Worm (Caenorhabditis elegans): Measurements from ENCODE around the gene ZC395.4.

Gene ZC395.4

DNA sequence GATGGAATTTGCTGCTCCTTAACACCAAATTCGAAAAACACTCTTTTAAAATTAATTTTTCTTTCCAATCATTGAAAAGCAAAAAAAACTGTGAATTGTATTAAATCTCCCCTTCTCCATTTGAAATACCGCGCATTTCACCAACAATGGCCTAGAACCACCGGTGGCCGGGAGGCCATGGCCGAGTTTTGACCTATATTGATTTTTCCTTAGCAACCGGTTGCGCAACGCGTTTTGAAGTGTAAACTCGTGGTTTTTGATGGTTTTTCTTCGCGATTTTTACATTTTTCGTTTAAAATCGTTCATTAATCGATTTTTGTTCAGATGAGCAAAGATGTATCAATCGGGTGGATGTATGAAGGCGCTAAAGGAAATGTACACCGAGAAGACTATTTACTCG is 38.4 kb downstream of the ZC395.4 start, which contains the start of gene mog-3 (continued):
- no peak for TF ChIP-seq skn-1 (tag; optimal IDR thresholded peaks at IDR 0.05)
- no peak for TF ChIP-seq Y48G9A.11 (GFP tag; IDR thresholded peaks at IDR 0.05)
- TF ChIP-seq Y5F2A.4 (GFP tag; optimal IDR thresholded peaks at IDR 0.05): no peak
- TF ChIP-seq hif-1 (tag; optimal IDR thresholded peaks at IDR 0.05): peak in 1 of 2 experiments; percentile 87
- no peak for TF ChIP-seq cey-2 (tag; optimal IDR thresholded peaks at IDR 0.05; ENCODE audit: borderline replicate concordance, insufficient read depth)
- no peak for TF ChIP-seq attf-4 (tag; optimal IDR thresholded peaks at IDR 0.05)
- no peak for TF ChIP-seq zag-1 (tag; optimal IDR thresholded peaks at IDR 0.05)
- TF ChIP-seq daf-8 (GFP tag; IDR thresholded peaks at IDR 0.05): no peak
- no peak for TF ChIP-seq F44E2.7 (GFP tag; IDR thresholded peaks at IDR 0.05)
- no peak for TF ChIP-seq tra-1 (GFP tag; IDR thresholded peaks at IDR 0.05)
- TF ChIP-seq mdt-29 (GFP tag; IDR thresholded peaks at IDR 0.05): 0 out of 2 replicates have a peak, but pooled peaks have one; percentile 12
- no peak for TF ChIP-seq pqm-1 (tag; optimal IDR thresholded peaks at IDR 0.05)
- TF ChIP-seq madf-9 (GFP tag; conservative IDR thresholded peaks at IDR 0.05): peak; percentile 53; the same call in 1 of the 2 replicates
- TF ChIP-seq ceh-20 (GFP tag; IDR thresholded peaks at IDR 0.05): no peak
- peak; percentile 65 for TF ChIP-seq lin-38 (GFP tag; IDR thresholded peaks at IDR 0.05)
- no peak for TF ChIP-seq F49E8.2 (tag; optimal IDR thresholded peaks at IDR 0.05; ENCODE audit: borderline replicate concordance)
- peak; percentile 41 for TF ChIP-seq mep-1 (tag; optimal IDR thresholded peaks at IDR 0.05)
- no peak for TF ChIP-seq unc-39 (tag; optimal IDR thresholded peaks at IDR 0.05)
- no peak for TF ChIP-seq Y75B8A.6 (GFP tag; IDR thresholded peaks at IDR 0.05)
- no peak for TF ChIP-seq egl-27 (tag; optimal IDR thresholded peaks at IDR 0.05)
- TF ChIP-seq unc-130 (GFP tag; optimal IDR thresholded peaks at IDR 0.05): peak; percentile 89
- no peak for TF ChIP-seq set-16 (GFP tag; IDR thresholded peaks at IDR 0.05)
- TF ChIP-seq daf-12 (tag; optimal IDR thresholded peaks at IDR 0.05): no peak
- peak; percentile 42 for TF ChIP-seq dve-1 (tag; optimal IDR thresholded peaks at IDR 0.05; ENCODE audit: insufficient read depth)
- TF ChIP-seq T26A8.4 (GFP tag; IDR thresholded peaks at IDR 0.05): peak; percentile 23; the same call in 1 of the 2 replicates
- no peak for TF ChIP-seq F26F4.8 (GFP tag; conservative IDR thresholded peaks at IDR 0.05)
- no peak for TF ChIP-seq sdz-12 (GFP tag; optimal IDR thresholded peaks at IDR 0.05)
- peak; percentile 10 for TF ChIP-seq rbr-2 (tag; optimal IDR thresholded peaks at IDR 0.05)
- no peak for TF ChIP-seq ztf-7 (tag; optimal IDR thresholded peaks at IDR 0.05)
- TF ChIP-seq nhr-10 (tag; optimal IDR thresholded peaks at IDR 0.05): no peak
- TF ChIP-seq vab-7 (GFP tag; IDR thresholded peaks at IDR 0.05): no peak
- no peak for TF ChIP-seq dmd-6 (GFP tag; IDR thresholded peaks at IDR 0.05)
- no peak for TF ChIP-seq ceh-32 (tag; optimal IDR thresholded peaks at IDR 0.05; ENCODE audit: poor library complexity)
- no peak for TF ChIP-seq tag-97 (GFP tag; IDR thresholded peaks at IDR 0.05)
- no peak for TF ChIP-seq lin-39 (tag; optimal IDR thresholded peaks at IDR 0.05)
- peak; percentile 34 for TF ChIP-seq mxl-3 (GFP tag; optimal IDR thresholded peaks at IDR 0.05)
- TF ChIP-seq Y105C5A.15 (GFP tag; IDR thresholded peaks at IDR 0.05): no peak
- TF ChIP-seq dmd-9 (GFP tag; IDR thresholded peaks at IDR 0.05): 0 out of 2 replicates have a peak, but pooled peaks have one; percentile 53

DNA sequence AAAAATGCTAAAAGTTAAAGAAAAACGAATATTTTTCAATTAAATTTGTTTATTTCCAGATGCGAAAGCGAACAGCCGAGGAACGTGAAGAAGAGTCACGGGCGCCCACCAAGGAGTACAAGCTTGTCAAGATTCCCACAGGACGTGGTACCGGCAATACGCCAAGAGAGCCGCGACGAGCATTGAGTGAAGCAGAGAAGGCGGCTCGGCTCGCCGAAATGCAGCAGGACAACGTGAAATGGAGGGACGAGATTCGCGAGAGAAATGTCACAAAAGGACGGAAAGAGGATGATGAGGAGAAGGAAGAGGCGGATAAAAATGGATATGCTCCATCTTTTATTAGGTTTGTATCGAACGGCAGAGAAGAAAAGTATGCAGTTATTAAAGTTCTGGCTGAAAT is 40.5 kb downstream of the ZC395.4 start:
- TF ChIP-seq tag-97 (GFP tag; IDR thresholded peaks at IDR 0.05): no peak
- no peak for TF ChIP-seq madf-9 (GFP tag; conservative IDR thresholded peaks at IDR 0.05)
- TF ChIP-seq hif-1 (tag; optimal IDR thresholded peaks at IDR 0.05): no peak
- peak; percentile 57 for TF ChIP-seq set-16 (GFP tag; IDR thresholded peaks at IDR 0.05)
- TF ChIP-seq madf-5 (GFP tag; IDR thresholded peaks at IDR 0.05): no peak
- 0 out of 2 replicates have a peak, but pooled peaks have one; percentile 17 for TF ChIP-seq pha-4 (GFP tag; IDR thresholded peaks at IDR 0.05)
- TF ChIP-seq pha-4 (tag; optimal IDR thresholded peaks at IDR 0.05): no peak
- TF ChIP-seq hlh-11 (tag; optimal IDR thresholded peaks at IDR 0.05): no peak
